Fruit fly (Drosophila melanogaster): ENCODE results near the gene Fuca.

Fuca gene

dm6 chr3L:11483135-11483534 lies 39.4 kb downstream of the Fuca start (continued):
- TF ChIP-seq CG18599 (GFP tag; optimal IDR thresholded peaks at IDR 0.05), result peak; percentile 56
- TF ChIP-seq CG32772 (GFP tag; IDR thresholded peaks at IDR 0.05), result peak; percentile 37
- TF ChIP-seq sqz (GFP tag; optimal IDR thresholded peaks at IDR 0.05), result peak; percentile 1
- peak; percentile 30 for TF ChIP-seq CG18764 (GFP tag; optimal IDR thresholded peaks at IDR 0.05)
- TF ChIP-seq CG14014 (GFP tag; IDR thresholded peaks at IDR 0.05), result no peak
- TF ChIP-seq CG14667 (GFP tag; IDR thresholded peaks at IDR 0.05), result peak; percentile 24; the same call in 1 of the 2 replicates
- TF ChIP-seq Fer1 (GFP tag; optimal IDR thresholded peaks at IDR 0.05), result peak; percentile 28
- TF ChIP-seq Sry-β (GFP tag; optimal IDR thresholded peaks at IDR 0.05), result no peak
- TF ChIP-seq gt (GFP tag; IDR thresholded peaks at IDR 0.05), result no peak
- no peak for TF ChIP-seq pan (optimal IDR thresholded peaks at IDR 0.05)
- TF ChIP-seq pan (GFP tag; optimal IDR thresholded peaks at IDR 0.05 in 1 of 2, IDR thresholded peaks at IDR 0.05 in 1 of 2), result peak in 1 of 2 experiments; percentile 23
- peak; percentile 18 for TF ChIP-seq Usf (GFP tag; optimal IDR thresholded peaks at IDR 0.05)
- TF ChIP-seq CG8359 (GFP tag; optimal IDR thresholded peaks at IDR 0.05; ENCODE audit: borderline replicate concordance), result peak; percentile 17
- TF ChIP-seq HmgZ (tag; optimal IDR thresholded peaks at IDR 0.05), result no peak
- TF ChIP-seq Jarid2 (GFP tag; optimal IDR thresholded peaks at IDR 0.05), result peak; percentile 3
- no peak for TF ChIP-seq CG10274 (GFP tag; optimal IDR thresholded peaks at IDR 0.05)
- TF ChIP-seq Xrp1 (GFP tag; IDR thresholded peaks at IDR 0.05), result peak; percentile 66; the same call in 1 of the 2 replicates
- peak; percentile 27 for TF ChIP-seq CG9609 (GFP tag; optimal IDR thresholded peaks at IDR 0.05)
- peak; percentile 41 for TF ChIP-seq dmrt11E (tag; optimal IDR thresholded peaks at IDR 0.05)
- TF ChIP-seq chn (GFP tag; optimal IDR thresholded peaks at IDR 0.05), result peak; percentile 53
- TF ChIP-seq sisA (GFP tag; IDR thresholded peaks at IDR 0.05), result peak; percentile 45; the same call in 1 of the 2 replicates
- TF ChIP-seq usp (GFP tag; optimal IDR thresholded peaks at IDR 0.05), result no peak
- TF ChIP-seq CG15514 (GFP tag; optimal IDR thresholded peaks at IDR 0.05), result peak; percentile 17
- peak; percentile 45 for TF ChIP-seq CG4820 (GFP tag; optimal IDR thresholded peaks at IDR 0.05)
- no peak for TF ChIP-seq CG32767 (GFP tag; IDR thresholded peaks at IDR 0.05)
- no peak for TF ChIP-seq sna (GFP tag; IDR thresholded peaks at IDR 0.05; ENCODE audit: partially characterized antibody)
- peak; percentile 64 for TF ChIP-seq CG7556 (GFP tag; optimal IDR thresholded peaks at IDR 0.05)
- no peak for TF ChIP-seq Trl (optimal IDR thresholded peaks at IDR 0.05)
- peak; percentile 35 for TF ChIP-seq Trl (GFP tag; optimal IDR thresholded peaks at IDR 0.05)
- peak; percentile 62 for TF ChIP-seq CG7839 (tag; optimal IDR thresholded peaks at IDR 0.05)
- TF ChIP-seq CG16815 (GFP tag; optimal IDR thresholded peaks at IDR 0.05), result peak; percentile 11
- no peak for TF ChIP-seq repo (GFP tag; optimal IDR thresholded peaks at IDR 0.05)
- TF ChIP-seq shn (GFP tag; optimal IDR thresholded peaks at IDR 0.05), result peak; percentile 7
- TF ChIP-seq CG13424 (tag; optimal IDR thresholded peaks at IDR 0.05), result peak; percentile 42
- TF ChIP-seq nau (GFP tag; optimal IDR thresholded peaks at IDR 0.05), result peak; percentile 37
- no peak for TF ChIP-seq ro (GFP tag; IDR thresholded peaks at IDR 0.05)
- TF ChIP-seq CG17829 (tag; optimal IDR thresholded peaks at IDR 0.05), result peak; percentile 55
- no peak; the same call in 2 of the 3 replicates for TF ChIP-seq CG14860 (GFP tag; IDR thresholded peaks at IDR 0.05; ENCODE audit: partially characterized antibody)
- TF ChIP-seq Hmr (GFP tag; optimal IDR thresholded peaks at IDR 0.05), result peak; percentile 42
- TF ChIP-seq CG4617 (GFP tag; optimal IDR thresholded peaks at IDR 0.05; ENCODE audit: borderline replicate concordance), result peak; percentile 2
- TF ChIP-seq CG11504 (tag; optimal IDR thresholded peaks at IDR 0.05), result peak; percentile 67
- TF ChIP-seq CG31441 (GFP tag; IDR thresholded peaks at IDR 0.05), result peak; percentile 73
- peak; percentile 40 for TF ChIP-seq Meics (GFP tag; optimal IDR thresholded peaks at IDR 0.05)
- peak; percentile 1 for TF ChIP-seq Atf-2 (GFP tag; optimal IDR thresholded peaks at IDR 0.05)
- TF ChIP-seq CG6689 (GFP tag; IDR thresholded peaks at IDR 0.05), result peak; percentile 51; the same call in 1 of the 2 replicates
- TF ChIP-seq CG3065 (GFP tag; optimal IDR thresholded peaks at IDR 0.05), result no peak
- TF ChIP-seq chif (GFP tag; optimal IDR thresholded peaks at IDR 0.05), result peak; percentile 27 to 58
- peak; percentile 5 for TF ChIP-seq gro (GFP tag; optimal IDR thresholded peaks at IDR 0.05)
- TF ChIP-seq ttk (GFP tag; IDR thresholded peaks at IDR 0.05), result 0 out of 2 replicates have a peak, but pooled peaks have one; percentile 8
- peak; percentile 29 for TF ChIP-seq Ssrp (tag; optimal IDR thresholded peaks at IDR 0.05)
- peak; percentile 34 for TF ChIP-seq HLH54F (GFP tag; optimal IDR thresholded peaks at IDR 0.05)
